Fruit fly (Drosophila melanogaster) whole organism, embryonic: Measurements from ENCODE around the gene CG43867.

ENCODE experiments used
- B-H2 ChIP-seq: fragments of 200-800 bp; sonication (Bioruptor generic); optimal IDR thresholded peaks from 2 replicates; lab custom pipeline; 2018; ENCODE audit warnings: missing biosample characterization, mild to moderate bottlenecking, missing genetic modification characterization
- BEAF-32 ChIP-seq: fragments of 200-800 bp; sonication (Bioruptor generic); optimal IDR thresholded peaks from 3 replicates; lab custom pipeline; 2017; ENCODE audit warnings: missing biosample characterization, missing genetic modification characterization, mild to moderate bottlenecking, moderate library complexity, missing genetic modification reagents
- CG10366 ChIP-seq: fragments of 200-800 bp; sonication (Bioruptor generic); IDR thresholded peaks from 2 replicates; pipeline ENCODE4 v1.3.6; 2022; ENCODE audit warnings: missing biosample characterization, missing genetic modification characterization
- CG10979 ChIP-seq: fragments of 200-800 bp; sonication (Bioruptor generic); optimal IDR thresholded peaks from 2 replicates; lab custom pipeline; 2018; ENCODE audit warnings: missing biosample characterization, mild to moderate bottlenecking, missing genetic modification characterization, moderate library complexity
- CG11560 ChIP-seq: fragments of 200-800 bp; sonication (Bioruptor generic); IDR thresholded peaks from 3 replicates; pipeline ENCODE4 v1.3.6; 2022; ENCODE audit warnings: missing biosample characterization, missing genetic modification characterization
- CG12744 ChIP-seq: fragments of 200-800 bp; sonication (Bioruptor generic); optimal IDR thresholded peaks from 2 replicates; lab custom pipeline; 2016; ENCODE audit warnings: missing biosample characterization, missing genetic modification characterization
- CG13287 ChIP-seq: fragments of 200-800 bp; sonication (Bioruptor generic); IDR thresholded peaks from 2 replicates; pipeline ENCODE4 v1.3.6; 2022; ENCODE audit warnings: missing biosample characterization, missing genetic modification characterization; ENCODE audit not compliant: partially characterized antibody
- CG13296 ChIP-seq: fragments of 200-800 bp; sonication (Bioruptor generic); optimal IDR thresholded peaks from 3 replicates; lab custom pipeline; 2018; ENCODE audit warnings: missing biosample characterization, mild to moderate bottlenecking, missing genetic modification characterization
- CG17385 ChIP-seq: fragments of 200-800 bp; sonication (Bioruptor generic); optimal IDR thresholded peaks from 3 replicates; lab custom pipeline; 2018; ENCODE audit warnings: missing biosample characterization, mild to moderate bottlenecking, missing genetic modification characterization
- CG17568 ChIP-seq: fragments of 200-800 bp; sonication (Bioruptor generic); optimal IDR thresholded peaks from 2 replicates; lab custom pipeline; 2018; ENCODE audit warnings: missing biosample characterization, mild to moderate bottlenecking, missing genetic modification characterization, moderate library complexity
- CG17912 ChIP-seq: fragments of 200-800 bp; sonication (Bioruptor generic); optimal IDR thresholded peaks from 2 replicates; lab custom pipeline; 2018; ENCODE audit warnings: missing biosample characterization, mild to moderate bottlenecking, missing genetic modification characterization
- CG2129 ChIP-seq: fragments of 200-800 bp; sonication (Bioruptor generic); IDR thresholded peaks from 2 replicates; pipeline ENCODE4 v1.3.6; 2022; ENCODE audit warnings: missing biosample characterization, missing genetic modification characterization; ENCODE audit not compliant: partially characterized antibody
- CG33557 ChIP-seq: fragments of 200-800 bp; sonication (Bioruptor generic); optimal IDR thresholded peaks from 2 replicates; lab custom pipeline; 2019; ENCODE audit warnings: missing biosample characterization, mild to moderate bottlenecking, missing genetic modification characterization, moderate library complexity
- CG3726 ChIP-seq: fragments of 200-800 bp; sonication (Bioruptor generic); IDR thresholded peaks from 3 replicates; pipeline ENCODE4, ENCODE4 v1.3.6; 2022; ENCODE audit warnings: missing biosample characterization, missing genetic modification characterization
- CG3838 ChIP-seq: fragments of 200-800 bp; sonication (Bioruptor generic); optimal IDR thresholded peaks from 3 replicates; lab custom pipeline; 2016; ENCODE audit warnings: missing biosample characterization, missing genetic modification characterization
- CG4730 ChIP-seq: fragments of 200-800 bp; sonication (Bioruptor generic); IDR thresholded peaks from 2 replicates; pipeline ENCODE4 v1.3.6; 2022; ENCODE audit warnings: missing biosample characterization, missing genetic modification characterization
- CG6813 ChIP-seq: fragments of 200-800 bp; sonication (Bioruptor generic); optimal IDR thresholded peaks from 2 replicates; lab custom pipeline; 2017; ENCODE audit warnings: missing biosample characterization, missing genetic modification characterization, mild to moderate bottlenecking, moderate library complexity, missing genetic modification reagents
- CG8924 ChIP-seq: fragments of 200-800 bp; optimal IDR thresholded peaks from 3 replicates; lab custom pipeline; 2019; ENCODE audit warnings: missing biosample characterization, mild to moderate bottlenecking, missing genetic modification characterization, moderate library complexity
- CG9797 ChIP-seq: fragments of 200-800 bp; sonication (Bioruptor generic); optimal IDR thresholded peaks from 3 replicates; lab custom pipeline; 2018; ENCODE audit warnings: missing biosample characterization, mild to moderate bottlenecking, missing genetic modification characterization
- HmgD ChIP-seq: fragments of 200-800 bp; sonication (Bioruptor generic); optimal IDR thresholded peaks from 3 replicates; lab custom pipeline; 2016; ENCODE audit warnings: missing biosample characterization, missing genetic modification characterization
- Lim3 ChIP-seq: fragments of 200-800 bp; sonication (Bioruptor generic); IDR thresholded peaks from 2 replicates; pipeline ENCODE4 v1.3.6; 2022; ENCODE audit warnings: missing biosample characterization, missing genetic modification characterization
- Oli ChIP-seq: fragments of 200-800 bp; sonication (Bioruptor generic); optimal IDR thresholded peaks from 2 replicates; lab custom pipeline; 2018; ENCODE audit warnings: missing biosample characterization, mild to moderate bottlenecking, missing genetic modification characterization, moderate library complexity
- Ravus ChIP-seq: fragments of 200-800 bp; sonication (Bioruptor generic); IDR thresholded peaks from 2 replicates; pipeline ENCODE4 v1.3.6; 2022; ENCODE audit warnings: missing biosample characterization, missing genetic modification characterization
- Sin3A ChIP-seq: fragments of >200 bp; optimal IDR thresholded peaks from 2 replicates; lab custom pipeline; 2018
- Taf1 ChIP-seq: fragments of 200-800 bp; sonication (Bioruptor generic); IDR thresholded peaks from 2 replicates; pipeline ENCODE4 v1.3.6; 2022; ENCODE audit warnings: missing biosample characterization, missing genetic modification characterization
- az2 ChIP-seq: fragments of 200-800 bp; sonication (Bioruptor generic); optimal IDR thresholded peaks from 3 replicates; lab custom pipeline; 2016; ENCODE audit warnings: missing biosample characterization, missing genetic modification characterization
- bbx ChIP-seq: fragments of 200-800 bp; sonication (Bioruptor generic); IDR thresholded peaks from 2 replicates; pipeline ENCODE4 v1.3.6; 2022; ENCODE audit warnings: missing biosample characterization, missing genetic modification characterization; ENCODE audit not compliant: partially characterized antibody
- cas ChIP-seq: fragments of 200-800 bp; sonication (Bioruptor generic); IDR thresholded peaks from 2 replicates; pipeline ENCODE4 v1.3.6; 2022; ENCODE audit warnings: missing biosample characterization, missing genetic modification characterization
- ci ChIP-seq: fragments of 200-800 bp; sonication (Bioruptor generic); IDR thresholded peaks from 3 replicates; pipeline ENCODE4 v1.3.6; 2022; ENCODE audit warnings: missing biosample characterization, missing genetic modification characterization
- cwo ChIP-seq: fragments of 200-800 bp; sonication (Bioruptor generic); optimal IDR thresholded peaks from 3 replicates; lab custom pipeline; 2017; ENCODE audit warnings: missing biosample characterization, missing genetic modification characterization, mild to moderate bottlenecking, moderate library complexity, missing genetic modification reagents
- dan ChIP-seq: fragments of 200-800 bp; sonication (Bioruptor generic); IDR thresholded peaks from 2 replicates; pipeline ENCODE4 v1.3.6; 2022; ENCODE audit warnings: missing biosample characterization, missing genetic modification characterization
- dmrt11E ChIP-seq: fragments of 200-800 bp; sonication (Bioruptor generic); optimal IDR thresholded peaks from 3 replicates; lab custom pipeline; 2018; ENCODE audit warnings: missing biosample characterization, mild to moderate bottlenecking, missing genetic modification characterization, moderate library complexity
- dmrt99B ChIP-seq: fragments of 200-800 bp; sonication (Bioruptor generic); optimal IDR thresholded peaks from 2 replicates; lab custom pipeline; 2018; ENCODE audit warnings: missing biosample characterization, mild to moderate bottlenecking, missing genetic modification characterization, moderate library complexity
- ems ChIP-seq: fragments of 200-800 bp; sonication (Bioruptor generic); optimal IDR thresholded peaks from 3 replicates; lab custom pipeline; 2016; ENCODE audit warnings: missing biosample characterization, missing genetic modification characterization
- exex ChIP-seq: fragments of 200-800 bp; sonication (Bioruptor generic); optimal IDR thresholded peaks from 4 replicates; lab custom pipeline; 2018; ENCODE audit warnings: missing biosample characterization, mild to moderate bottlenecking, missing genetic modification characterization, moderate library complexity
- gcm ChIP-seq: fragments of 200-800 bp; sonication (Bioruptor generic); optimal IDR thresholded peaks from 2 replicates; lab custom pipeline; 2019; ENCODE audit warnings: missing biosample characterization, mild to moderate bottlenecking, missing genetic modification characterization, moderate library complexity
- gt ChIP-seq: fragments of 200-800 bp; sonication (Bioruptor generic); IDR thresholded peaks from 2 replicates; pipeline ENCODE4 v1.3.6; 2022; ENCODE audit warnings: missing biosample characterization, missing genetic modification characterization
- lilli ChIP-seq: fragments of 200-800 bp; sonication (Bioruptor generic); optimal IDR thresholded peaks from 3 replicates; lab custom pipeline; 2016; ENCODE audit warnings: missing biosample characterization, missing genetic modification characterization
- luna ChIP-seq: fragments of 200-800 bp; sonication (Bioruptor generic); optimal IDR thresholded peaks from 2 replicates; lab custom pipeline; 2016; ENCODE audit warnings: missing biosample characterization, missing genetic modification characterization
- nmo ChIP-seq: fragments of 200-800 bp; sonication (Bioruptor generic); optimal IDR thresholded peaks from 2 replicates; lab custom pipeline; 2018; ENCODE audit warnings: missing biosample characterization, mild to moderate bottlenecking, missing genetic modification characterization, moderate library complexity
- pfk ChIP-seq: fragments of 200-800 bp; sonication (Bioruptor generic); optimal IDR thresholded peaks from 2 replicates; lab custom pipeline; 2018; ENCODE audit warnings: missing biosample characterization, mild to moderate bottlenecking, missing genetic modification characterization, moderate library complexity
- phol ChIP-seq: fragments of 200-800 bp; sonication (Bioruptor generic); optimal IDR thresholded peaks from 3 replicates; lab custom pipeline; 2018; ENCODE audit warnings: missing biosample characterization, mild to moderate bottlenecking, missing genetic modification characterization, moderate library complexity
- pita ChIP-seq: fragments of 200-800 bp; sonication (Bioruptor generic); optimal IDR thresholded peaks from 2 replicates; lab custom pipeline; 2017; ENCODE audit warnings: missing biosample characterization, mild to moderate bottlenecking, missing genetic modification characterization
- prd ChIP-seq, 3 experiments: fragments of >200 bp in 2 of 3; fragments of 200-800 bp in 1 of 3; sonication (Bioruptor generic) in 1 of 3; optimal IDR thresholded peaks in 2 of 3; IDR thresholded peaks in 1 of 3; 2 replicates in 2 of 3; 3 replicates in 1 of 3; pipeline versions ENCODE4 v1.3.6 to Lab custom; 2017 to 2022; ENCODE audit warnings: missing biosample characterization in 1 of 3, missing genetic modification characterization in 1 of 3
- slp2 ChIP-seq: fragments of 200-800 bp; sonication (Bioruptor generic); optimal IDR thresholded peaks from 2 replicates; lab custom pipeline; 2016; ENCODE audit warnings: missing biosample characterization, missing genetic modification characterization
- sqz ChIP-seq: fragments of 200-800 bp; sonication (Bioruptor generic); optimal IDR thresholded peaks from 3 replicates; lab custom pipeline; 2018; ENCODE audit warnings: missing biosample characterization, mild to moderate bottlenecking, missing genetic modification characterization
- tgo ChIP-seq: fragments of 200-800 bp; sonication (Bioruptor generic); IDR thresholded peaks from 3 replicates; pipeline ENCODE4 v1.3.6; 2022; ENCODE audit warnings: missing biosample characterization, missing genetic modification characterization
- toy ChIP-seq: fragments of 200-800 bp; sonication (Bioruptor generic); IDR thresholded peaks from 2 replicates; pipeline ENCODE4 v1.3.6; 2022; ENCODE audit warnings: missing biosample characterization, missing genetic modification characterization
- tup ChIP-seq: fragments of 200-800 bp; sonication (Bioruptor generic); optimal IDR thresholded peaks from 2 replicates; lab custom pipeline; 2016; ENCODE audit warnings: missing biosample characterization, mild to moderate bottlenecking, missing genetic modification characterization, moderate library complexity

Gene CG43867

dm6 chrX:900725-901345 is 26.9 kb downstream of the CG43867 start (continued):
- no peak for TF ChIP-seq exex
- TF ChIP-seq tup (GFP tag; lab: Kevin White, UChicago) = peak; percentile 20
- TF ChIP-seq gt (GFP tag; lab: Robert Waterston, UW) = no peak
- TF ChIP-seq CG11560 (tag; lab: Robert Waterston, UW) = 0 out of 3 replicates have a peak, but pooled peaks have one; percentile 26
- TF ChIP-seq tgo (GFP tag; lab: Robert Waterston, UW) = peak; percentile 84
- TF ChIP-seq B-H2 = peak; percentile 30
- TF ChIP-seq CG9797 (GFP tag; lab: Kevin White, UChicago) = no peak
- 0 out of 2 replicates have a peak, but pooled peaks have one; percentile 34 for TF ChIP-seq Taf1 (GFP tag; lab: Robert Waterston, UW)
- TF ChIP-seq CG2129 = no peak
- peak; percentile 53 for TF ChIP-seq CG17568 (GFP tag; lab: Kevin White, UChicago)
- TF ChIP-seq CG6813 = peak; percentile 63
- peak; percentile 51 for TF ChIP-seq sqz
- peak; percentile 43; the same call in 1 of the 2 replicates for TF ChIP-seq Lim3 (GFP tag; lab: Robert Waterston, UW)
- TF ChIP-seq gcm (GFP tag; lab: Kevin White, UChicago) = peak; percentile 69
- TF ChIP-seq bbx (GFP tag; lab: Robert Waterston, UW) = no peak
- TF ChIP-seq CG17912 (GFP tag; lab: Kevin White, UChicago) = no peak
- peak; percentile 30 for TF ChIP-seq CG3838 (GFP tag; lab: Kevin White, UChicago)
- TF ChIP-seq dmrt99B (tag; lab: Kevin White, UChicago) = peak; percentile 86
- peak; percentile 74 for TF ChIP-seq nmo (GFP tag; lab: Kevin White, UChicago)
- no peak for TF ChIP-seq Ravus (GFP tag; lab: Robert Waterston, UW)
- TF ChIP-seq az2 (GFP tag; lab: Kevin White, UChicago) = peak; percentile 82
- TF ChIP-seq ems = peak; percentile 65
- peak; percentile 54; the same call in 1 of the 2 replicates for TF ChIP-seq CG4730
- TF ChIP-seq CG13287 (GFP tag; lab: Robert Waterston, UW) = no peak; the same call in 1 of the 2 replicates
- peak; percentile 67 for TF ChIP-seq slp2 (GFP tag; lab: Kevin White, UChicago)
- peak; percentile 53 for TF ChIP-seq HmgD (GFP tag; lab: Kevin White, UChicago)
- peak; percentile 29 for TF ChIP-seq CG33557 (GFP tag; lab: Kevin White, UChicago)
- peak; percentile 84 for TF ChIP-seq lilli (GFP tag; lab: Kevin White, UChicago)
- TF ChIP-seq Sin3A (lab: Kevin White, UChicago) = no peak
- peak; percentile 85 for TF ChIP-seq ci (GFP tag; lab: Robert Waterston, UW)
- TF ChIP-seq luna (GFP tag; lab: Kevin White, UChicago) = peak; percentile 23
- peak; percentile 75 for TF ChIP-seq CG10366 (GFP tag; lab: Robert Waterston, UW)
- peak; percentile 77 for TF ChIP-seq phol (tag; lab: Kevin White, UChicago)
- no peak for TF ChIP-seq cas (GFP tag; lab: Robert Waterston, UW)
- TF ChIP-seq prd (optimal IDR thresholded peaks at IDR 0.05; lab: Kevin White, UChicago) = no peak
- peak; percentile 86 for TF ChIP-seq prd (GFP tag; IDR thresholded peaks at IDR 0.05; lab: Robert Waterston, UW)
- no peak for TF ChIP-seq BEAF-32 (GFP tag; lab: Kevin White, UChicago)
- TF ChIP-seq toy (GFP tag; lab: Robert Waterston, UW) = no peak
- peak; percentile 58; the same call in 1 of the 3 replicates for TF ChIP-seq CG3726
- peak; percentile 81 for TF ChIP-seq CG8924 (tag; lab: Kevin White, UChicago)
- peak; percentile 76 for TF ChIP-seq CG17385 (GFP tag; lab: Kevin White, UChicago)
- peak; percentile 69 for TF ChIP-seq cwo (GFP tag; lab: Kevin White, UChicago)
- peak; percentile 73 for TF ChIP-seq CG10979 (tag; lab: Kevin White, UChicago)
- peak; percentile 84 for TF ChIP-seq Oli (tag; lab: Kevin White, UChicago)
- TF ChIP-seq CG13296 (GFP tag; lab: Kevin White, UChicago) = peak; percentile 74
- no peak for TF ChIP-seq pfk (GFP tag; lab: Kevin White, UChicago)
- no peak for TF ChIP-seq pita (GFP tag; lab: Kevin White, UChicago)
- peak; percentile 23; the same call in 1 of the 2 replicates for TF ChIP-seq dan (GFP tag; lab: Robert Waterston, UW)
- TF ChIP-seq dmrt11E (tag; lab: Kevin White, UChicago) = peak; percentile 57
- TF ChIP-seq CG12744 (GFP tag; lab: Kevin White, UChicago) = peak; percentile 58
